Fruit fly (Drosophila melanogaster) whole organism, embryonic: ENCODE measurements around the gene CG14507.
A peak's percentile ranks its signal among the peaks of the same experiment; 100 is the strongest.

ENCODE experiments used
- Antp ChIP-seq: fragments of 200-800 bp; sonication (Bioruptor generic); optimal IDR thresholded peaks from 3 replicates; lab custom pipeline; 2016; ENCODE audit warnings: missing biosample characterization, missing genetic modification characterization
- B-H1 ChIP-seq: fragments of 200-800 bp; sonication (Bioruptor generic); IDR thresholded peaks from 3 replicates; pipeline ENCODE4 v1.3.6; 2022; ENCODE audit warnings: missing biosample characterization, missing genetic modification characterization
- CG10366 ChIP-seq: fragments of 200-800 bp; sonication (Bioruptor generic); IDR thresholded peaks from 2 replicates; pipeline ENCODE4 v1.3.6; 2022; ENCODE audit warnings: missing biosample characterization, missing genetic modification characterization
- CG10565 ChIP-seq: fragments of 200-800 bp; sonication (Bioruptor generic); optimal IDR thresholded peaks from 3 replicates; lab custom pipeline; 2016; ENCODE audit warnings: missing biosample characterization, mild to moderate bottlenecking, missing genetic modification characterization
- CG11456 ChIP-seq: fragments of 200-800 bp; sonication (Bioruptor generic); IDR thresholded peaks from 3 replicates; pipeline ENCODE4 v1.3.6; 2022; ENCODE audit warnings: missing biosample characterization, missing genetic modification characterization
- CG12155 ChIP-seq: fragments of 200-800 bp; sonication (Bioruptor generic); optimal IDR thresholded peaks from 3 replicates; lab custom pipeline; 2016; ENCODE audit warnings: missing biosample characterization, missing genetic modification characterization
- CG12219 ChIP-seq: fragments of 200-800 bp; sonication (Bioruptor generic); optimal IDR thresholded peaks from 3 replicates; lab custom pipeline; 2018; ENCODE audit warnings: missing biosample characterization, mild to moderate bottlenecking, missing genetic modification characterization
- CG12942 ChIP-seq: fragments of 200-800 bp; sonication (Bioruptor generic); optimal IDR thresholded peaks from 3 replicates; lab custom pipeline; 2016; ENCODE audit warnings: missing biosample characterization, missing genetic modification characterization
- CG13287 ChIP-seq: fragments of 200-800 bp; sonication (Bioruptor generic); IDR thresholded peaks from 2 replicates; pipeline ENCODE4 v1.3.6; 2022; ENCODE audit warnings: missing biosample characterization, missing genetic modification characterization; ENCODE audit not compliant: partially characterized antibody
- CG13624 ChIP-seq: fragments of 200-800 bp; sonication (Bioruptor generic); optimal IDR thresholded peaks from 2 replicates; lab custom pipeline; 2016; ENCODE audit warnings: missing biosample characterization, missing genetic modification characterization
- CG14860 ChIP-seq: fragments of 200-800 bp; sonication (Bioruptor generic); IDR thresholded peaks from 3 replicates; pipeline ENCODE4 v1.3.6; 2022; ENCODE audit warnings: missing biosample characterization, missing genetic modification characterization; ENCODE audit not compliant: partially characterized antibody
- CG15479 ChIP-seq: fragments of 200-800 bp; sonication (Bioruptor generic); optimal IDR thresholded peaks from 3 replicates; lab custom pipeline; 2019; ENCODE audit warnings: missing biosample characterization, mild to moderate bottlenecking, missing genetic modification characterization, moderate library complexity
- CG15696 ChIP-seq: fragments of 200-800 bp; sonication (Bioruptor generic); optimal IDR thresholded peaks from 2 replicates; lab custom pipeline; 2019; ENCODE audit warnings: missing biosample characterization, mild to moderate bottlenecking, missing genetic modification characterization, moderate library complexity
- CG17328 ChIP-seq: fragments of 200-800 bp; sonication (Bioruptor generic); IDR thresholded peaks from 2 replicates; pipeline ENCODE4 v1.3.6; 2022; ENCODE audit warnings: missing biosample characterization, missing genetic modification characterization
- CG17802 ChIP-seq: fragments of 200-800 bp; sonication (Bioruptor generic); optimal IDR thresholded peaks from 2 replicates; lab custom pipeline; 2018; ENCODE audit warnings: missing biosample characterization, mild to moderate bottlenecking, missing genetic modification characterization, moderate library complexity
- CG2678 ChIP-seq: fragments of 200-800 bp; sonication (Bioruptor generic); optimal IDR thresholded peaks from 3 replicates; lab custom pipeline; 2019; ENCODE audit warnings: missing biosample characterization, mild to moderate bottlenecking, missing genetic modification characterization, moderate library complexity
- CG30403 ChIP-seq: fragments of 200-800 bp; sonication (Bioruptor generic); optimal IDR thresholded peaks from 3 replicates; lab custom pipeline; 2016; ENCODE audit warnings: missing biosample characterization, missing genetic modification characterization
- CG3995 ChIP-seq: fragments of 200-800 bp; sonication (Bioruptor generic); optimal IDR thresholded peaks from 3 replicates; lab custom pipeline; 2016; ENCODE audit warnings: missing biosample characterization, missing genetic modification characterization
- CG4854 ChIP-seq: fragments of 200-800 bp; sonication (Bioruptor generic); optimal IDR thresholded peaks from 2 replicates; lab custom pipeline; 2016; ENCODE audit warnings: missing biosample characterization, missing genetic modification characterization, inconsistent platforms
- CG5180 ChIP-seq: fragments of 200-800 bp; sonication (Bioruptor generic); optimal IDR thresholded peaks from 3 replicates; lab custom pipeline; 2017; ENCODE audit warnings: missing biosample characterization, missing genetic modification characterization, mild to moderate bottlenecking, moderate library complexity, missing genetic modification reagents
- CG6683 ChIP-seq: fragments of 200-800 bp; sonication (Bioruptor generic); optimal IDR thresholded peaks from 2 replicates; lab custom pipeline; 2017; ENCODE audit warnings: missing biosample characterization, mild to moderate bottlenecking, missing genetic modification characterization, missing genetic modification reagents
- CG9817 ChIP-seq: fragments of 200-800 bp; sonication (Bioruptor generic); optimal IDR thresholded peaks from 2 replicates; lab custom pipeline; 2018; ENCODE audit warnings: missing biosample characterization, mild to moderate bottlenecking, missing genetic modification characterization, moderate library complexity
- CG9932 ChIP-seq: fragments of 200-800 bp; sonication (Bioruptor generic); IDR thresholded peaks from 2 replicates; pipeline ENCODE4 v1.3.6; 2022; ENCODE audit warnings: missing biosample characterization, missing genetic modification characterization
- Chrac-16 ChIP-seq: fragments of 200-800 bp; sonication (Bioruptor generic); optimal IDR thresholded peaks from 3 replicates; lab custom pipeline; 2016; ENCODE audit warnings: missing biosample characterization, missing genetic modification characterization
- Dip3 ChIP-seq: fragments of 200-800 bp; sonication (Bioruptor generic); optimal IDR thresholded peaks from 3 replicates; lab custom pipeline; 2016; ENCODE audit warnings: missing biosample characterization, missing genetic modification characterization
- Doc3 ChIP-seq: fragments of 200-800 bp; sonication (Bioruptor generic); IDR thresholded peaks from 3 replicates; pipeline ENCODE4 v1.3.6; 2022; ENCODE audit warnings: missing biosample characterization, missing genetic modification characterization; ENCODE audit not compliant: partially characterized antibody
- Ets65A ChIP-seq: fragments of 200-800 bp; sonication (Bioruptor generic); peaks from one replicate; lab custom pipeline; 2016; ENCODE audit warnings: missing biosample characterization, missing genetic modification characterization
- HmgZ ChIP-seq: fragments of 200-800 bp; sonication (Bioruptor generic); optimal IDR thresholded peaks from 2 replicates; lab custom pipeline; 2018; ENCODE audit warnings: missing biosample characterization, mild to moderate bottlenecking, missing genetic modification characterization
- Lhr ChIP-seq: fragments of 200-800 bp; sonication (Bioruptor generic); optimal IDR thresholded peaks from 3 replicates; lab custom pipeline; 2017; ENCODE audit warnings: mild to moderate bottlenecking, missing biosample characterization, missing genetic modification reagents, missing genetic modification characterization
- NC2β ChIP-seq: fragments of 200-800 bp; sonication (Bioruptor generic); optimal IDR thresholded peaks from 2 replicates; lab custom pipeline; 2016; ENCODE audit warnings: missing biosample characterization, missing genetic modification characterization
- Ptx1 ChIP-seq: fragments of 200-800 bp; sonication (Bioruptor generic); IDR thresholded peaks from 2 replicates; pipeline ENCODE4 v1.3.6; 2022; ENCODE audit warnings: missing biosample characterization, missing genetic modification characterization
- Ravus ChIP-seq: fragments of 200-800 bp; sonication (Bioruptor generic); IDR thresholded peaks from 2 replicates; pipeline ENCODE4 v1.3.6; 2022; ENCODE audit warnings: missing biosample characterization, missing genetic modification characterization
- Tbp ChIP-seq: fragments of >200 bp; optimal IDR thresholded peaks from 2 replicates; lab custom pipeline; 2018; ENCODE audit warnings: missing biosample characterization, missing genetic modification characterization
- Vsx1 ChIP-seq: fragments of 200-800 bp; sonication (Bioruptor generic); optimal IDR thresholded peaks from 2 replicates; lab custom pipeline; 2017; ENCODE audit warnings: missing biosample characterization, mild to moderate bottlenecking, missing genetic modification characterization, missing genetic modification reagents
- dati ChIP-seq: fragments of 200-800 bp; sonication (Bioruptor generic); IDR thresholded peaks from 2 replicates; pipeline ENCODE4 v1.3.6; 2022; ENCODE audit warnings: missing biosample characterization, missing genetic modification characterization
- dmrt99B ChIP-seq: fragments of 200-800 bp; sonication (Bioruptor generic); optimal IDR thresholded peaks from 2 replicates; lab custom pipeline; 2018; ENCODE audit warnings: missing biosample characterization, mild to moderate bottlenecking, missing genetic modification characterization, moderate library complexity
- gcm2 ChIP-seq: fragments of 200-800 bp; sonication (Bioruptor generic); optimal IDR thresholded peaks from 2 replicates; lab custom pipeline; 2016; ENCODE audit warnings: missing biosample characterization, missing genetic modification characterization
- gfzf ChIP-seq: fragments of 200-800 bp; sonication (Bioruptor generic); optimal IDR thresholded peaks from 2 replicates; lab custom pipeline; 2016; ENCODE audit warnings: missing biosample characterization, mild to moderate bottlenecking, missing genetic modification characterization, moderate library complexity
- gro ChIP-seq: fragments of 200-800 bp; sonication (Bioruptor generic); optimal IDR thresholded peaks from 2 replicates; lab custom pipeline; 2016; ENCODE audit warnings: missing biosample characterization, missing genetic modification characterization
- h ChIP-seq: fragments of >200 bp; optimal IDR thresholded peaks from 2 replicates; lab custom pipeline; 2017
- ind ChIP-seq: fragments of 200-800 bp; sonication (Bioruptor generic); optimal IDR thresholded peaks from 3 replicates; lab custom pipeline; 2016; ENCODE audit warnings: missing biosample characterization, missing genetic modification characterization
- jumu ChIP-seq: fragments of 200-800 bp; sonication (Bioruptor generic); optimal IDR thresholded peaks from 3 replicates; lab custom pipeline; 2016; ENCODE audit warnings: missing biosample characterization, missing genetic modification characterization
- kah ChIP-seq: fragments of 200-800 bp; sonication (Bioruptor generic); optimal IDR thresholded peaks from 2 replicates; lab custom pipeline; 2018; ENCODE audit warnings: missing biosample characterization, mild to moderate bottlenecking, missing genetic modification characterization
- mirr ChIP-seq: fragments of 200-800 bp; sonication (Bioruptor generic); optimal IDR thresholded peaks from 3 replicates; lab custom pipeline; 2018; ENCODE audit warnings: missing biosample characterization, mild to moderate bottlenecking, missing genetic modification characterization
- nerfin-2 ChIP-seq: fragments of 200-800 bp; sonication (Bioruptor generic); IDR thresholded peaks from 2 replicates; pipeline ENCODE4 v1.3.6; 2022; ENCODE audit warnings: missing biosample characterization, missing genetic modification characterization; ENCODE audit not compliant: partially characterized antibody
- nom ChIP-seq: fragments of 200-800 bp; sonication (Bioruptor generic); optimal IDR thresholded peaks from 2 replicates; lab custom pipeline; 2017; ENCODE audit warnings: missing biosample characterization, missing genetic modification characterization, mild to moderate bottlenecking, moderate library complexity, missing genetic modification reagents
- phol ChIP-seq: fragments of 200-800 bp; sonication (Bioruptor generic); optimal IDR thresholded peaks from 3 replicates; lab custom pipeline; 2018; ENCODE audit warnings: missing biosample characterization, mild to moderate bottlenecking, missing genetic modification characterization, moderate library complexity
- pita ChIP-seq: fragments of 200-800 bp; sonication (Bioruptor generic); optimal IDR thresholded peaks from 2 replicates; lab custom pipeline; 2017; ENCODE audit warnings: missing biosample characterization, mild to moderate bottlenecking, missing genetic modification characterization
- pros ChIP-seq: fragments of 200-800 bp; sonication (Bioruptor generic); optimal IDR thresholded peaks from 3 replicates; lab custom pipeline; 2019; ENCODE audit warnings: missing biosample characterization, mild to moderate bottlenecking, missing genetic modification characterization, moderate library complexity
- twi ChIP-seq: fragments of 200-800 bp; optimal IDR thresholded peaks from 2 replicates; lab custom pipeline; 2019; ENCODE audit warnings: missing biosample characterization, mild to moderate bottlenecking, missing genetic modification characterization, moderate library complexity

The CG14507 gene

DNA sequence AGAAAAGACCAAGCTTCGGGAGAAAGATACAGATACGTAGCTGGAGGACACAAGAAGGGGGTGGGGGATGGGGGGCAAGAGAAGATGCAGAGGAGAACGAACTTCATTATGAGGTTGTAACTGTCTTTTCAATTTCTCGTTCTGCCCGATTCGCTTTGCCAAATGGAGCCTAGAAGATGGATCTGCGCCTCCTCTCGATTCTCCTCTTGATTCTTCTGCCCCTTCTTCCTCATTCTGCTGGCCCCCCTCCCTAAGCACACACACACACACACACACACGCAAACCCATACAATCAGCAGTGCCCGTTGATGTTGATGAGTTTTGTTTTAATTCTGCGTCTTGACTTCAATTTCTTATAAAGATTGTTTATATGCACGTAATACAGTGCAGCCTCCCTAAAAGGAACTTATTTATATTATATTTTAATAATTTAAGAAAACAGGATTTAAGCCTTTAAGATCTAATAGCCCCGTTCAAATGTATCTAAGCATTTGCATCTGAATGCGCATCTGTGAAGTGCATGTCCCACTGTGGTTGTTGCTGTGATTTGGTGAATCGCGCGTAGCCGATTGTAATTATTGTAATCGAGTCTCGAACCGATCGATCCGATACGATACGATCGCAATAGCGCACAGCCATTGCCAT lies 20.4 kb downstream of the CG14507 start (continued):
- no peak for TF ChIP-seq Tbp
- peak; percentile 73 for TF ChIP-seq dmrt99B
- TF ChIP-seq phol (tag; lab: Kevin White, UChicago): peak; percentile 60
- TF ChIP-seq CG12219: peak; percentile 39
- peak; percentile 13 for TF ChIP-seq Antp (GFP tag; lab: Kevin White, UChicago)
- peak; percentile 26 for TF ChIP-seq CG12942 (GFP tag; lab: Kevin White, UChicago)
- TF ChIP-seq gro (GFP tag; lab: Kevin White, UChicago): no peak
- peak; percentile 74 for TF ChIP-seq CG11456 (GFP tag; lab: Robert Waterston, UW)
- TF ChIP-seq CG6683 (GFP tag; lab: Kevin White, UChicago): no peak
- TF ChIP-seq CG10366 (GFP tag; lab: Robert Waterston, UW): peak; percentile 73
- TF ChIP-seq CG13624: no peak
- peak; percentile 85 for TF ChIP-seq Ets65A
- TF ChIP-seq jumu (GFP tag; lab: Kevin White, UChicago): no peak
- TF ChIP-seq Chrac-16 (GFP tag; lab: Kevin White, UChicago): peak; percentile 47
- peak; percentile 75 for TF ChIP-seq CG17328 (GFP tag; lab: Robert Waterston, UW)
- TF ChIP-seq CG13287 (GFP tag; lab: Robert Waterston, UW): no peak
- peak; percentile 19 for TF ChIP-seq Vsx1 (GFP tag; lab: Kevin White, UChicago)
- peak; percentile 37 for TF ChIP-seq CG15696 (tag; lab: Kevin White, UChicago)
- no peak for TF ChIP-seq CG17802
- no peak for TF ChIP-seq h (lab: Kevin White, UChicago)
- TF ChIP-seq NC2β (GFP tag; lab: Kevin White, UChicago): no peak
- TF ChIP-seq nerfin-2: no peak
- TF ChIP-seq CG15479 (GFP tag; lab: Kevin White, UChicago): no peak
- peak; percentile 77 for TF ChIP-seq CG2678 (tag; lab: Kevin White, UChicago)
- peak; percentile 33 for TF ChIP-seq CG30403 (GFP tag; lab: Kevin White, UChicago)
- TF ChIP-seq CG4854: no peak
- no peak for TF ChIP-seq gfzf (GFP tag; lab: Kevin White, UChicago)
- TF ChIP-seq gcm2 (GFP tag; lab: Kevin White, UChicago): no peak
- TF ChIP-seq mirr (GFP tag; lab: Kevin White, UChicago): no peak
- TF ChIP-seq pros (GFP tag; lab: Kevin White, UChicago): no peak
- no peak for TF ChIP-seq kah
- peak; percentile 4 for TF ChIP-seq twi (tag; lab: Kevin White, UChicago)
- TF ChIP-seq HmgZ (tag; lab: Kevin White, UChicago): peak; percentile 30
- TF ChIP-seq Ravus (GFP tag; lab: Robert Waterston, UW): peak; percentile 1; the same call in 1 of the 2 replicates
- TF ChIP-seq CG9932 (GFP tag; lab: Robert Waterston, UW): peak; percentile 66
- TF ChIP-seq nom (GFP tag; lab: Kevin White, UChicago): peak; percentile 82
- TF ChIP-seq CG14860 (GFP tag; lab: Robert Waterston, UW): no peak
- TF ChIP-seq CG3995 (GFP tag; lab: Kevin White, UChicago): no peak
- peak; percentile 24 for TF ChIP-seq CG5180
- peak; percentile 20 for TF ChIP-seq CG12155 (GFP tag; lab: Kevin White, UChicago)
- no peak for TF ChIP-seq Lhr
- TF ChIP-seq Doc3 (GFP tag; lab: Robert Waterston, UW): no peak
- no peak for TF ChIP-seq CG10565 (GFP tag; lab: Kevin White, UChicago)
- TF ChIP-seq pita (GFP tag; lab: Kevin White, UChicago): no peak
- TF ChIP-seq dati (GFP tag; lab: Robert Waterston, UW): no peak
- peak; percentile 70 for TF ChIP-seq ind (GFP tag; lab: Kevin White, UChicago)
- TF ChIP-seq Ptx1 (GFP tag; lab: Robert Waterston, UW): peak; percentile 82
- TF ChIP-seq CG9817 (tag; lab: Kevin White, UChicago): peak; percentile 75
- no peak for TF ChIP-seq Dip3 (GFP tag; lab: Kevin White, UChicago)
- peak; percentile 73 for TF ChIP-seq B-H1 (GFP tag; lab: Robert Waterston, UW)
